Worm (Caenorhabditis elegans): ENCODE measurements around the gene dnj-1.

DNA sequence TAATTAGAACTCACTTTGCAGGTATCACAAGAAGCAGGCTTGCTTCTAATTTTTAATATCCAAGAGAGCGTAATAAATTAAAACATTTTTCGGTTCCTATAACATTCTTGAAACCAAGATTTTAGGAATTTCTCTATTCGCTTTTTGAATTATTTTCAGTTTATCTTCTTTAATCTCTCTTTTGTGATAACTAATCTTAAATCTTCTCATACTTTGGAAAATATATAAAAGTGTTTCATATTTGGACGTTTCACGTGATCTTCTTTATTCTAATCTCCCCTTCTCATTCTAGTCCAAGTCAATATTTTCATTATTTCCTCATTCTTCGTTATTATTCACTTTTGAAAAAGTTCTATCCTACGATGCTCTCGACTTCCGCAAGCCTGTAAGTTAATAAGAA is 37.3 kb upstream of the dnj-1 start, which contains the start of gene F54D1.1:
- TF ChIP-seq ama-1 (optimal IDR thresholded peaks at IDR 0.05) (no peak), ceh-36 (tag; optimal IDR thresholded peaks at IDR 0.05) (no peak), tbx-37 (GFP tag; conservative IDR thresholded peaks at IDR 0.05) (no peak), tra-4 (tag; optimal IDR thresholded peaks at IDR 0.05) (no peak), flt-1 (GFP tag; IDR thresholded peaks at IDR 0.05) (no peak), ets-7 (tag; optimal IDR thresholded peaks at IDR 0.05) (no peak), scrt-1 (GFP tag; IDR thresholded peaks at IDR 0.05) (no peak)
